Worm (Caenorhabditis elegans): Measurements from ENCODE around the gene sra-34.

DNA sequence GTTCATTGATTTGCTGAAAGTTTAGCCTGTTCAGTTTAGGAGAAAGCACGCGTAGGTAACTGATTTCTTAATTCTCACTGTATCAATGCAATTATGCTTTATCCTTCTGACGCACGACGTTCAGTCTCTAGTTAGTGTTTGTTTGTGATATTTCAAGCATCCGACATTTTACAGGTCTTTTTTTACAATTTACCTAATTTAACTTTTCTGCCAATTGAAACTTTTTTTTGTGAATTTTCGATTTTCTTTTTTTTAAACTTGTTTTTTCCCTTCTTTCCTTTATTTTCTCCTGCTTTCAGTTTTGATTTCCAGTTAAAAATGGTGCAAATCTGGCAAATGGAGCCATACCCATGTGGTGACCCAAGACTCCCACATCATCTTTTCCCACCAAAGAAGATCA is 7.3 kb upstream of the sra-34 start, which contains the start of gene K07E1.1:
- TF ChIP-seq unc-62 (GFP tag; optimal IDR thresholded peaks at IDR 0.05) (no peak), ceh-82 (tag; optimal IDR thresholded peaks at IDR 0.05) (no peak), fos-1 (tag; optimal IDR thresholded peaks at IDR 0.05) (no peak), ztf-11 (tag; optimal IDR thresholded peaks at IDR 0.05) (no peak), nhr-77 (tag; optimal IDR thresholded peaks at IDR 0.05) (no peak), elt-3 (tag; optimal IDR thresholded peaks at IDR 0.05) (no peak), aly-2 (tag; optimal IDR thresholded peaks at IDR 0.05) (no peak)
